Fruit fly (Drosophila melanogaster) whole organism, embryonic: ENCODE data around the gene nst.

Source experiments
- CG15269 ChIP-seq: fragments of 200-800 bp; sonication (Bioruptor generic); optimal IDR thresholded peaks from 2 replicates; lab custom pipeline; 2018; ENCODE audit warnings: missing biosample characterization, mild to moderate bottlenecking, missing genetic modification characterization, moderate library complexity
- CG16815 ChIP-seq: fragments of 200-800 bp; sonication (Bioruptor generic); optimal IDR thresholded peaks from 3 replicates; lab custom pipeline; 2017; ENCODE audit warnings: missing biosample characterization, mild to moderate bottlenecking, missing genetic modification characterization
- CG17359 ChIP-seq: fragments of 200-800 bp; sonication (Bioruptor generic); optimal IDR thresholded peaks from 3 replicates; lab custom pipeline; 2018; ENCODE audit warnings: missing biosample characterization, mild to moderate bottlenecking, missing genetic modification characterization, moderate library complexity
- CG2875 ChIP-seq: fragments of 200-800 bp; sonication (Bioruptor generic); optimal IDR thresholded peaks from 2 replicates; lab custom pipeline; 2017; ENCODE audit warnings: missing biosample characterization, mild to moderate bottlenecking, missing genetic modification characterization, missing genetic modification reagents
- Sin3A ChIP-seq: fragments of >200 bp; optimal IDR thresholded peaks from 2 replicates; lab custom pipeline; 2018
- cwo ChIP-seq: fragments of 200-800 bp; sonication (Bioruptor generic); optimal IDR thresholded peaks from 3 replicates; lab custom pipeline; 2017; ENCODE audit warnings: missing biosample characterization, missing genetic modification characterization, mild to moderate bottlenecking, moderate library complexity, missing genetic modification reagents
- her ChIP-seq: fragments of 200-800 bp; sonication (Bioruptor generic); optimal IDR thresholded peaks from 2 replicates; lab custom pipeline; 2016; ENCODE audit warnings: missing biosample characterization, missing genetic modification characterization
- tap ChIP-seq: fragments of 200-800 bp; optimal IDR thresholded peaks from 3 replicates; lab custom pipeline; 2019; ENCODE audit warnings: missing biosample characterization, mild to moderate bottlenecking, missing genetic modification characterization, moderate library complexity
- zfh2 ChIP-seq: fragments of 200-800 bp; sonication (Bioruptor generic); optimal IDR thresholded peaks from 2 replicates; lab custom pipeline; 2016; ENCODE audit warnings: missing biosample characterization, missing genetic modification characterization

DNA sequence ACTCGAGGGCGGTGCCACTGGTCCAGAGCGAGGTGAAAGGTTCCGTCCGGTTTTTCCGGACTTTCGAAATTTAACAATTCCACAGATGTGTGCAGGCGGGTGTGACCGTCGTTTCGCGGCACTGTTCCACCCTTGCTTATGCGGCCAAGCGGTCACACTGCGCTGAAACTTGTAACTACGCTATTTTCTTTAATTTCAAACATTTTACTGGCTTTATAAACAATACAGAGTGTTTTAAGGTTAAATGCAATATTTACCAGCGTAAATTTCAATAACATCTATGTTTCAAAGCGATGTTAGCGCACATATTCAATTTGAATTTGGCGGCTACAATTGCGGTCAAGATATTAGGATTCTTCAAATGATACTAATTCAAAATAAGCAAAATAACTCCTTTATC is at the start of gene nst:
- TF ChIP-seq tap (tag; lab: Kevin White, UChicago): no peak
- TF ChIP-seq cwo (GFP tag; lab: Kevin White, UChicago): no peak
- no peak for TF ChIP-seq CG2875
- no peak for TF ChIP-seq zfh2 (GFP tag; lab: Kevin White, UChicago)
- no peak for TF ChIP-seq CG15269 (tag; lab: Kevin White, UChicago)
- no peak for TF ChIP-seq CG16815 (GFP tag; lab: Kevin White, UChicago)
- TF ChIP-seq CG17359 (tag; lab: Kevin White, UChicago): no peak
- peak; percentile 9 for TF ChIP-seq Sin3A
- peak; percentile 37 for TF ChIP-seq her (GFP tag; lab: Kevin White, UChicago)
